Fruit fly (Drosophila melanogaster) whole organism, embryonic: ENCODE data around the gene CG12945.

Experiments
- CG10366 ChIP-seq: fragments of 200-800 bp; sonication (Bioruptor generic); IDR thresholded peaks from 2 replicates; pipeline ENCODE4 v1.3.6; 2022; ENCODE audit warnings: missing biosample characterization, missing genetic modification characterization
- CG11695 ChIP-seq: fragments of 200-800 bp; sonication (Bioruptor generic); IDR thresholded peaks from 3 replicates; pipeline ENCODE4 v1.3.6; 2022; ENCODE audit warnings: missing biosample characterization, missing genetic modification characterization
- CG13624 ChIP-seq: fragments of 200-800 bp; sonication (Bioruptor generic); optimal IDR thresholded peaks from 2 replicates; lab custom pipeline; 2016; ENCODE audit warnings: missing biosample characterization, missing genetic modification characterization
- CG15479 ChIP-seq: fragments of 200-800 bp; sonication (Bioruptor generic); optimal IDR thresholded peaks from 3 replicates; lab custom pipeline; 2019; ENCODE audit warnings: missing biosample characterization, mild to moderate bottlenecking, missing genetic modification characterization, moderate library complexity
- CG17328 ChIP-seq: fragments of 200-800 bp; sonication (Bioruptor generic); IDR thresholded peaks from 2 replicates; pipeline ENCODE4 v1.3.6; 2022; ENCODE audit warnings: missing biosample characterization, missing genetic modification characterization
- CG17359 ChIP-seq: fragments of 200-800 bp; sonication (Bioruptor generic); optimal IDR thresholded peaks from 3 replicates; lab custom pipeline; 2018; ENCODE audit warnings: missing biosample characterization, mild to moderate bottlenecking, missing genetic modification characterization, moderate library complexity
- CG18262 ChIP-seq: fragments of 200-800 bp; optimal IDR thresholded peaks from 3 replicates; lab custom pipeline; 2019; ENCODE audit warnings: missing biosample characterization, mild to moderate bottlenecking, missing genetic modification characterization, moderate library complexity
- CG2712 ChIP-seq: fragments of 200-800 bp; optimal IDR thresholded peaks from 3 replicates; lab custom pipeline; 2019; ENCODE audit warnings: missing biosample characterization, mild to moderate bottlenecking, missing genetic modification characterization, moderate library complexity
- CG3407 ChIP-seq: fragments of 200-800 bp; sonication (Bioruptor generic); optimal IDR thresholded peaks from 2 replicates; lab custom pipeline; 2018; ENCODE audit warnings: missing biosample characterization, mild to moderate bottlenecking, missing genetic modification characterization
- CG34376 ChIP-seq: fragments of 200-800 bp; sonication (Bioruptor generic); optimal IDR thresholded peaks from 2 replicates; lab custom pipeline; 2018; ENCODE audit warnings: missing biosample characterization, mild to moderate bottlenecking, missing genetic modification characterization
- CG4854 ChIP-seq: fragments of 200-800 bp; sonication (Bioruptor generic); optimal IDR thresholded peaks from 2 replicates; lab custom pipeline; 2016; ENCODE audit warnings: missing biosample characterization, missing genetic modification characterization, inconsistent platforms
- CG6854 ChIP-seq: fragments of 200-800 bp; sonication (Bioruptor generic); optimal IDR thresholded peaks from 3 replicates; lab custom pipeline; 2017; ENCODE audit warnings: missing biosample characterization, mild to moderate bottlenecking, missing genetic modification characterization
- CG7271 ChIP-seq: fragments of 200-800 bp; sonication (Bioruptor generic); optimal IDR thresholded peaks from 2 replicates; lab custom pipeline; 2018; ENCODE audit warnings: missing biosample characterization, mild to moderate bottlenecking, missing genetic modification characterization, moderate library complexity
- CG7372 ChIP-seq: fragments of 200-800 bp; sonication (Bioruptor generic); IDR thresholded peaks from 2 replicates; pipeline ENCODE4 v1.3.6; 2022; ENCODE audit warnings: missing biosample characterization, missing genetic modification characterization
- CG7745 ChIP-seq: fragments of 200-800 bp; sonication (Bioruptor generic); optimal IDR thresholded peaks from 2 replicates; lab custom pipeline; 2018; ENCODE audit warnings: missing biosample characterization, mild to moderate bottlenecking, missing genetic modification characterization, moderate library complexity
- CoRest ChIP-seq: fragments of 200-800 bp; sonication (Bioruptor generic); optimal IDR thresholded peaks from 3 replicates; lab custom pipeline; 2018; ENCODE audit warnings: missing biosample characterization, mild to moderate bottlenecking, missing genetic modification characterization, moderate library complexity
- Deaf1 ChIP-seq: fragments of 200-800 bp; optimal IDR thresholded peaks from 3 replicates; lab custom pipeline; 2019; ENCODE audit warnings: missing biosample characterization, mild to moderate bottlenecking, missing genetic modification characterization, moderate library complexity
- GATAe ChIP-seq: fragments of 200-800 bp; sonication (Bioruptor generic); conservative IDR thresholded peaks from 2 replicates; pipeline ENCODE4 v1.3.6; 2022; ENCODE audit warnings: missing biosample characterization, missing genetic modification characterization
- Lim3 ChIP-seq: fragments of 200-800 bp; sonication (Bioruptor generic); IDR thresholded peaks from 2 replicates; pipeline ENCODE4 v1.3.6; 2022; ENCODE audit warnings: missing biosample characterization, missing genetic modification characterization
- Mad ChIP-seq: fragments of 200-800 bp; sonication (Bioruptor generic); optimal IDR thresholded peaks from 2 replicates; lab custom pipeline; 2016; ENCODE audit warnings: missing biosample characterization, missing genetic modification characterization
- Neu2 ChIP-seq: fragments of 200-800 bp; sonication (Bioruptor generic); optimal IDR thresholded peaks from 3 replicates; lab custom pipeline; 2016; ENCODE audit warnings: missing biosample characterization, missing genetic modification characterization, borderline replicate concordance
- Pdp1 ChIP-seq, 2 experiments: fragments of 200-800 bp; sonication (Bioruptor generic); optimal IDR thresholded peaks; 3 replicates each; lab custom pipeline; 2016; ENCODE audit warnings: missing biosample characterization in 2 of 2, missing genetic modification characterization in 2 of 2, mild to moderate bottlenecking in 1 of 2, moderate library complexity in 1 of 2
- Six4 ChIP-seq: fragments of 200-800 bp; sonication (Bioruptor generic); optimal IDR thresholded peaks from 2 replicates; lab custom pipeline; 2016; ENCODE audit warnings: missing biosample characterization, missing genetic modification characterization
- Taf1 ChIP-seq: fragments of 200-800 bp; sonication (Bioruptor generic); IDR thresholded peaks from 2 replicates; pipeline ENCODE4 v1.3.6; 2022; ENCODE audit warnings: missing biosample characterization, missing genetic modification characterization
- cas ChIP-seq: fragments of 200-800 bp; sonication (Bioruptor generic); IDR thresholded peaks from 2 replicates; pipeline ENCODE4 v1.3.6; 2022; ENCODE audit warnings: missing biosample characterization, missing genetic modification characterization
- caup ChIP-seq: fragments of 200-800 bp; sonication (Bioruptor generic); optimal IDR thresholded peaks from 3 replicates; lab custom pipeline; 2017; ENCODE audit warnings: missing biosample characterization, mild to moderate bottlenecking, missing genetic modification characterization, moderate library complexity; ENCODE audit not compliant: severe bottlenecking
- chm ChIP-seq: fragments of 200-800 bp; sonication (Bioruptor generic); IDR thresholded peaks from 2 replicates; pipeline ENCODE4 v1.3.6; 2022; ENCODE audit warnings: missing biosample characterization, missing genetic modification characterization
- corto ChIP-seq: fragments of 200-800 bp; sonication (Bioruptor generic); optimal IDR thresholded peaks from 2 replicates; lab custom pipeline; 2016; ENCODE audit warnings: missing biosample characterization, mild to moderate bottlenecking, missing genetic modification characterization, moderate library complexity
- croc ChIP-seq: fragments of 200-800 bp; sonication (Bioruptor generic); conservative IDR thresholded peaks from 3 replicates; pipeline ENCODE4 v1.3.6; 2022; ENCODE audit warnings: missing biosample characterization, missing genetic modification characterization
- crp ChIP-seq, 2 experiments: fragments of 200-800 bp; sonication (Bioruptor generic); optimal IDR thresholded peaks; 2 replicates in 1 of 2; 3 replicates in 1 of 2; lab custom pipeline; 2017; ENCODE audit warnings: missing biosample characterization in 2 of 2, missing genetic modification characterization in 2 of 2, mild to moderate bottlenecking in 1 of 2, moderate library complexity in 1 of 2
- dimm ChIP-seq: fragments of 200-800 bp; sonication (Bioruptor generic); IDR thresholded peaks from 2 replicates; pipeline ENCODE4 v1.3.6; 2022; ENCODE audit warnings: missing biosample characterization, missing genetic modification characterization
- dm ChIP-seq: fragments of 200-800 bp; sonication (Bioruptor generic); optimal IDR thresholded peaks from 3 replicates; lab custom pipeline; 2016; ENCODE audit warnings: missing biosample characterization, missing genetic modification characterization
- en ChIP-seq: fragments of 200-800 bp; sonication (Bioruptor generic); optimal IDR thresholded peaks from 2 replicates; lab custom pipeline; 2016; ENCODE audit warnings: missing biosample characterization, missing genetic modification characterization
- eve ChIP-seq, 2 experiments: fragments of >200 bp; optimal IDR thresholded peaks; 2 replicates each; lab custom pipeline; 2017; ENCODE audit warnings: missing biosample characterization in 2 of 2, missing genetic modification characterization in 2 of 2
- exex ChIP-seq: fragments of 200-800 bp; sonication (Bioruptor generic); optimal IDR thresholded peaks from 4 replicates; lab custom pipeline; 2018; ENCODE audit warnings: missing biosample characterization, mild to moderate bottlenecking, missing genetic modification characterization, moderate library complexity
- fd64A ChIP-seq: fragments of 200-800 bp; sonication (Bioruptor generic); optimal IDR thresholded peaks from 3 replicates; lab custom pipeline; 2018; ENCODE audit warnings: missing biosample characterization, mild to moderate bottlenecking, missing genetic modification characterization
- gcm ChIP-seq: fragments of 200-800 bp; sonication (Bioruptor generic); optimal IDR thresholded peaks from 2 replicates; lab custom pipeline; 2019; ENCODE audit warnings: missing biosample characterization, mild to moderate bottlenecking, missing genetic modification characterization, moderate library complexity
- h ChIP-seq: fragments of >200 bp; optimal IDR thresholded peaks from 2 replicates; lab custom pipeline; 2017
- hbn ChIP-seq: fragments of 200-800 bp; sonication (Bioruptor generic); IDR thresholded peaks from 2 replicates; pipeline ENCODE4 v1.3.6; 2022; ENCODE audit warnings: missing biosample characterization, missing genetic modification characterization; ENCODE audit not compliant: partially characterized antibody
- inv ChIP-seq: fragments of 200-800 bp; sonication (Bioruptor generic); IDR thresholded peaks from 2 replicates; pipeline ENCODE4 v1.3.6; 2022; ENCODE audit warnings: missing biosample characterization, missing genetic modification characterization; ENCODE audit not compliant: partially characterized antibody
- jigr1 ChIP-seq: fragments of 200-800 bp; sonication (Bioruptor generic); IDR thresholded peaks from 3 replicates; pipeline ENCODE4 v1.3.6; 2022; ENCODE audit warnings: missing biosample characterization, missing genetic modification characterization
- lab ChIP-seq: fragments of 200-800 bp; sonication (Bioruptor generic); optimal IDR thresholded peaks from 3 replicates; lab custom pipeline; 2017; ENCODE audit warnings: missing biosample characterization, missing genetic modification characterization, mild to moderate bottlenecking, moderate library complexity, missing genetic modification reagents
- mld ChIP-seq: fragments of 200-800 bp; sonication (Bioruptor generic); IDR thresholded peaks from 3 replicates; pipeline ENCODE4 v1.3.6; 2022; ENCODE audit warnings: missing biosample characterization, missing genetic modification characterization; ENCODE audit not compliant: partially characterized antibody
- pan ChIP-seq, 4 experiments: fragments of >200 bp in 3 of 4; fragments of 200-800 bp in 1 of 4; sonication (Bioruptor generic) in 1 of 4; optimal IDR thresholded peaks in 3 of 4; IDR thresholded peaks in 1 of 4; 2 replicates each; pipeline versions ENCODE4 v1.3.6 to Lab custom; 2017 to 2022; ENCODE audit warnings: missing biosample characterization in 2 of 4, missing genetic modification characterization in 2 of 4, mixed read lengths in 1 of 4
- slp2 ChIP-seq: fragments of 200-800 bp; sonication (Bioruptor generic); optimal IDR thresholded peaks from 2 replicates; lab custom pipeline; 2016; ENCODE audit warnings: missing biosample characterization, missing genetic modification characterization
- sna ChIP-seq: fragments of 200-800 bp; sonication (Bioruptor generic); IDR thresholded peaks from 2 replicates; pipeline ENCODE4 v1.3.6; 2022; ENCODE audit warnings: missing biosample characterization, missing genetic modification characterization; ENCODE audit not compliant: partially characterized antibody
- sob ChIP-seq: fragments of 200-800 bp; sonication (Bioruptor generic); IDR thresholded peaks from 2 replicates; pipeline ENCODE4 v1.3.6; 2022; ENCODE audit warnings: missing biosample characterization, missing genetic modification characterization
- tio ChIP-seq: fragments of 200-800 bp; sonication (Bioruptor generic); optimal IDR thresholded peaks from 2 replicates; lab custom pipeline; 2017; ENCODE audit warnings: missing biosample characterization, missing genetic modification characterization, inconsistent platforms
- tup ChIP-seq: fragments of 200-800 bp; sonication (Bioruptor generic); optimal IDR thresholded peaks from 2 replicates; lab custom pipeline; 2016; ENCODE audit warnings: missing biosample characterization, mild to moderate bottlenecking, missing genetic modification characterization, moderate library complexity

CG12945 gene

DNA sequence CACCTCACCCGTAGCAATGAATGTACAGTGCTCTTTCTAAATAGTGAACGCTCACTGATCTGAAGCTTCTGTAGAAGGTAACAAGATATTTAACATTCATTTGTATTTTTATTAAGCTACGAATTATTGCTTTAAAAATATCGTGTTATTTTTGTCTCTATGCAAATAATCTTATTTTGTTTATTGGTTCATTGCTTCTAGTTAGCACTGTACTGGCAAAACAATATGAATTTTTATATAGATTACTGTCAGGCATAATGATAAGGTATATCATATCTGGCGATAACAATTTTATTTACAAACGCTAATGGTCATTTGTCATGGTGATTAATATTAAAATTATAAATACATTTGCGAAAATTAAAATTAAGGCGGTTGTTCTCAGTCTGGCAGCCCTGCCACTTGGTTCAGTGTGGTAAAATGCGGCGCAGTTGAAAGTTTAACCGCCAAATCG lies 19.5 kb downstream of the CG12945 start, which contains the start of gene CG9471 (continued):
- TF ChIP-seq slp2 (GFP tag; lab: Kevin White, UChicago) (peak; percentile 89), CG11695 (GFP tag; lab: Robert Waterston, UW) (peak; percentile 92), Six4 (GFP tag; lab: Kevin White, UChicago) (peak; percentile 88), tio (GFP tag; lab: Kevin White, UChicago) (no peak), eve (GFP tag; optimal IDR thresholded peaks at IDR 0.05; lab: Kevin White, UChicago) (no peak), CG18262 (peak; percentile 90), CG7372 (GFP tag; lab: Robert Waterston, UW) (peak; percentile 92), mld (no peak), tup (GFP tag; lab: Kevin White, UChicago) (peak; percentile 77), gcm (GFP tag; lab: Kevin White, UChicago) (peak; percentile 94), corto (GFP tag; lab: Kevin White, UChicago) (peak; percentile 86), crp (GFP tag; optimal IDR thresholded peaks at IDR 0.05; lab: Kevin White, UChicago) (peak in 1 of 2 experiments; percentile 38), Taf1 (GFP tag; lab: Robert Waterston, UW) (peak; percentile 88), CG17359 (tag; lab: Kevin White, UChicago) (peak; percentile 92), cas (GFP tag; lab: Robert Waterston, UW) (peak; percentile 91), sna (GFP tag; lab: Robert Waterston, UW) (no peak), en (GFP tag; lab: Kevin White, UChicago) (peak; percentile 72), CG15479 (no peak), hbn (GFP tag; lab: Robert Waterston, UW) (no peak), pan (optimal IDR thresholded peaks at IDR 0.05; lab: Kevin White, UChicago) (no peak), pan (GFP tag; optimal IDR thresholded peaks at IDR 0.05 in 1 of 2, IDR thresholded peaks at IDR 0.05 in 1 of 2) (peak in 1 of 2 experiments; percentile 95), CG13624 (GFP tag; lab: Kevin White, UChicago) (peak; percentile 90), Neu2 (GFP tag; lab: Kevin White, UChicago) (peak; percentile 65), dm (GFP tag; lab: Kevin White, UChicago) (peak; percentile 68), CG4854 (peak; percentile 88), inv (GFP tag; lab: Robert Waterston, UW) (no peak), CG7745 (tag; lab: Kevin White, UChicago) (peak; percentile 58), CG10366 (peak; percentile 93), Lim3 (GFP tag; lab: Robert Waterston, UW) (peak; percentile 65; the same call in 1 of the 2 replicates), CG34376 (GFP tag; lab: Kevin White, UChicago) (peak; percentile 87), lab (GFP tag; lab: Kevin White, UChicago) (peak; percentile 96), CG17328 (GFP tag; lab: Robert Waterston, UW) (peak; percentile 91), Pdp1 (GFP tag; optimal IDR thresholded peaks at IDR 0.05; lab: Kevin White, UChicago) (peak; percentile 88 to 92), GATAe (GFP tag; lab: Robert Waterston, UW) (peak; percentile 88), sob (GFP tag; lab: Robert Waterston, UW) (peak; percentile 94), dimm (GFP tag; lab: Robert Waterston, UW) (peak; percentile 68; the same call in 1 of the 2 replicates), h (no peak), Deaf1 (tag; lab: Kevin White, UChicago) (peak; percentile 73), chm (GFP tag; lab: Robert Waterston, UW) (peak; percentile 93), CoRest (tag; lab: Kevin White, UChicago) (peak; percentile 91), caup (peak; percentile 87), CG6854 (peak; percentile 85), Mad (peak; percentile 68), fd64A (GFP tag; lab: Kevin White, UChicago) (peak; percentile 41), jigr1 (peak; percentile 80; the same call in 2 of the 3 replicates), exex (tag; lab: Kevin White, UChicago) (peak; percentile 92), CG7271 (tag; lab: Kevin White, UChicago) (peak; percentile 73), CG3407 (peak; percentile 75), croc (GFP tag; lab: Robert Waterston, UW) (peak; percentile 80), CG2712 (tag; lab: Kevin White, UChicago) (peak; percentile 92)
